Worm (Caenorhabditis elegans): ENCODE results near the gene F31F6.2.

F31F6.2 gene

ce11 chrX:14916767-14917166 lies 45.1 kb upstream of the F31F6.2 start:
- no peak for TF ChIP-seq madf-3 (GFP tag; IDR thresholded peaks at IDR 0.05)
- TF ChIP-seq lin-40 (tag; optimal IDR thresholded peaks at IDR 0.05): no peak
- no peak for TF ChIP-seq bed-1 (GFP tag; IDR thresholded peaks at IDR 0.05)
- no peak for TF ChIP-seq C06A6.2 (GFP tag; conservative IDR thresholded peaks at IDR 0.05)
- TF ChIP-seq F22D6.2 (tag; optimal IDR thresholded peaks at IDR 0.05): no peak
- no peak for TF ChIP-seq snpc-1.3 (tag; optimal IDR thresholded peaks at IDR 0.05; ENCODE audit: insufficient read depth)
- no peak for TF ChIP-seq ekl-4 (GFP tag; IDR thresholded peaks at IDR 0.05)
- no peak for TF ChIP-seq let-607 (tag; optimal IDR thresholded peaks at IDR 0.05)
- no peak for TF ChIP-seq hlh-26 (GFP tag; conservative IDR thresholded peaks at IDR 0.05)
- no peak for TF ChIP-seq Y67H2A.10 (GFP tag; conservative IDR thresholded peaks at IDR 0.05)

ce11 chrX:14910689-14911088 lies 39.0 kb upstream of the F31F6.2 start:
- TF ChIP-seq egl-44 (GFP tag; IDR thresholded peaks at IDR 0.05) (no peak), Y67H2A.10 (GFP tag; conservative IDR thresholded peaks at IDR 0.05) (no peak), attf-3 (GFP tag; conservative IDR thresholded peaks at IDR 0.05) (no peak), madf-3 (GFP tag; IDR thresholded peaks at IDR 0.05) (no peak), aptf-2 (GFP tag; conservative IDR thresholded peaks at IDR 0.05) (no peak), nfya-2 (GFP tag; IDR thresholded peaks at IDR 0.05) (no peak), F55B11.4 (tag; optimal IDR thresholded peaks at IDR 0.05; ENCODE audit: borderline replicate concordance, insufficient read depth) (no peak), nhr-27 (tag; optimal IDR thresholded peaks at IDR 0.05) (no peak), hsf-1 (GFP tag; IDR thresholded peaks at IDR 0.05) (no peak), hmg-1.2 (GFP tag; IDR thresholded peaks at IDR 0.05) (no peak), sea-2 (GFP tag; IDR thresholded peaks at IDR 0.05) (no peak)

- TF ChIP-seq lin-54 (GFP tag; optimal IDR thresholded peaks at IDR 0.05) (no peak), chd-7 (tag; optimal IDR thresholded peaks at IDR 0.05) (no peak), mcd-1 (GFP tag; IDR thresholded peaks at IDR 0.05) (no peak), attf-3 (GFP tag; conservative IDR thresholded peaks at IDR 0.05) (no peak), let-607 (tag; optimal IDR thresholded peaks at IDR 0.05) (no peak), D2030.7 (GFP tag; IDR thresholded peaks at IDR 0.05) (no peak), C17E4.6 (GFP tag; IDR thresholded peaks at IDR 0.05) (no peak), somi-1 (GFP tag; optimal IDR thresholded peaks at IDR 0.05) (no peak), atf-7 (tag; optimal IDR thresholded peaks at IDR 0.05) (no peak), Y95B8A.8 (GFP tag; IDR thresholded peaks at IDR 0.05) (no peak), efl-1 (GFP tag; optimal IDR thresholded peaks at IDR 0.05) (no peak), die-1 (tag; optimal IDR thresholded peaks at IDR 0.05) (no peak), F57C9.4 (tag; optimal IDR thresholded peaks at IDR 0.05) (no peak), mxl-1 (tag; optimal IDR thresholded peaks at IDR 0.05) (no peak)
Observed at ce11 chrX:14907257-14907801, 35.6 kb upstream of the F31F6.2 start.

ce11 chrX:14905161-14905560 lies 33.5 kb upstream of the F31F6.2 start, which contains the start of gene hex-5:
TSS of gene hex-5 (minus strand) at chrX:14905261.
- TF ChIP-seq athp-1 (tag; optimal IDR thresholded peaks at IDR 0.05): no peak
- TF ChIP-seq unc-130 (GFP tag; optimal IDR thresholded peaks at IDR 0.05): no peak
- TF ChIP-seq aptf-2 (GFP tag; conservative IDR thresholded peaks at IDR 0.05): no peak
- no peak for TF ChIP-seq hmg-20 (GFP tag; IDR thresholded peaks at IDR 0.05)
- no peak for TF ChIP-seq ztf-22 (GFP tag; optimal IDR thresholded peaks at IDR 0.05)
- TF ChIP-seq ekl-4 (GFP tag; IDR thresholded peaks at IDR 0.05): no peak
- no peak for TF ChIP-seq somi-1 (GFP tag; optimal IDR thresholded peaks at IDR 0.05)
